Worm (Caenorhabditis elegans) whole organism, L2 larva: ENCODE results near the gene zhit-1.

ENCODE experiments used
- C34F6.9 ChIP-seq: fragments of 150-350 bp; optimal IDR thresholded peaks from 2 replicates; lab custom pipeline; 2014; ENCODE audit warnings: missing biosample characterization, missing genetic modification characterization
- F13H6.1 ChIP-seq: sonication (generic microtip); optimal IDR thresholded peaks from 2 replicates; lab custom pipeline; 2016; ENCODE audit warnings: missing genetic modification characterization, missing compliant biosample characterization
- Y55F3AM.14 ChIP-seq: fragments of 200-800 bp; sonication (Bioruptor generic); optimal IDR thresholded peaks from 2 replicates; lab custom pipeline; 2018; ENCODE audit warnings: mild to moderate bottlenecking, missing genetic modification characterization, missing compliant biosample characterization
- ZK546.5 ChIP-seq: sonication (generic microtip); optimal IDR thresholded peaks from 2 replicates; lab custom pipeline; 2017; ENCODE audit warnings: missing biosample characterization, missing genetic modification characterization
- alr-1 ChIP-seq: fragments of 150-350 bp; optimal IDR thresholded peaks from 2 replicates; lab custom pipeline; 2014; ENCODE audit warnings: missing biosample characterization, missing genetic modification characterization
- ama-1 ChIP-seq: fragments of 150-350 bp; optimal IDR thresholded peaks from 2 replicates; lab custom pipeline; 2018; ENCODE audit warnings: inconsistent platforms
- blmp-1 ChIP-seq: sonication (generic microtip); optimal IDR thresholded peaks from 2 replicates; lab custom pipeline; 2017; ENCODE audit warnings: missing genetic modification characterization, mild to moderate bottlenecking, missing compliant biosample characterization, antibody characterized with exemption, moderate library complexity; ENCODE audit not compliant: insufficient read depth
- ceh-16 ChIP-seq: fragments of 150-350 bp; optimal IDR thresholded peaks from 2 replicates; lab custom pipeline; 2014; ENCODE audit warnings: missing biosample characterization, missing genetic modification characterization
- ceh-82 ChIP-seq: fragments of 150-350 bp; optimal IDR thresholded peaks from 2 replicates; lab custom pipeline; 2014; ENCODE audit warnings: missing biosample characterization, missing genetic modification characterization
- crh-2 ChIP-seq: sonication (generic microtip); optimal IDR thresholded peaks from 2 replicates; lab custom pipeline; 2017; ENCODE audit warnings: missing biosample characterization, missing genetic modification characterization
- dmd-4 ChIP-seq: sonication (generic microtip); optimal IDR thresholded peaks from 2 replicates; lab custom pipeline; 2017; ENCODE audit warnings: missing biosample characterization, missing genetic modification characterization
- egl-27 ChIP-seq: sonication (generic microtip); optimal IDR thresholded peaks from 3 replicates; lab custom pipeline; 2017; ENCODE audit warnings: missing biosample characterization, missing genetic modification reagents, missing genetic modification characterization
- elt-1 ChIP-seq: fragments of 150-350 bp; optimal IDR thresholded peaks from 2 replicates; lab custom pipeline; 2014; ENCODE audit warnings: missing biosample characterization, missing genetic modification characterization
- elt-3 ChIP-seq: sonication (generic microtip); optimal IDR thresholded peaks from 2 replicates; lab custom pipeline; 2017; ENCODE audit warnings: missing biosample characterization, missing genetic modification characterization
- fos-1 ChIP-seq: fragments of 150-350 bp; optimal IDR thresholded peaks from 2 replicates; lab custom pipeline; 2014; ENCODE audit warnings: missing biosample characterization, missing genetic modification characterization
- lin-11 ChIP-seq: fragments of 150-350 bp; sonication (generic microtip); optimal IDR thresholded peaks from 2 replicates; lab custom pipeline; 2014; ENCODE audit warnings: missing biosample characterization, missing genetic modification characterization, inconsistent platforms, mixed read lengths
- lin-13 ChIP-seq: fragments of 150-350 bp; optimal IDR thresholded peaks from 2 replicates; lab custom pipeline; 2014; ENCODE audit warnings: missing biosample characterization, missing genetic modification reagents, missing genetic modification characterization
- lin-39 ChIP-seq: fragments of 150-350 bp; optimal IDR thresholded peaks from 2 replicates; lab custom pipeline; 2014; ENCODE audit warnings: missing biosample characterization, missing genetic modification reagents, missing genetic modification characterization
- lsy-2 ChIP-seq, 2 experiments: fragments of 150-350 bp in 1 of 2; sonication (generic microtip) in 1 of 2; optimal IDR thresholded peaks; 2 replicates each; lab custom pipeline; 2014 to 2017; ENCODE audit warnings: missing biosample characterization in 2 of 2, missing genetic modification characterization in 2 of 2
- mab-5 ChIP-seq: fragments of 150-350 bp; optimal IDR thresholded peaks from 2 replicates; lab custom pipeline; 2014; ENCODE audit warnings: missing biosample characterization, missing genetic modification characterization
- mbf-1 ChIP-seq: sonication (generic microtip); optimal IDR thresholded peaks from 2 replicates; lab custom pipeline; 2017; ENCODE audit warnings: missing biosample characterization, missing genetic modification characterization
- mdl-1 ChIP-seq, 2 experiments: fragments of 150-350 bp in 1 of 2; sonication (generic microtip) in 1 of 2; optimal IDR thresholded peaks; 2 replicates each; lab custom pipeline; 2017; ENCODE audit warnings: missing biosample characterization in 2 of 2, missing genetic modification characterization in 2 of 2
- nhr-10 ChIP-seq: sonication (generic microtip); optimal IDR thresholded peaks from 2 replicates; lab custom pipeline; 2017; ENCODE audit warnings: missing biosample characterization, missing genetic modification characterization
- nhr-11 ChIP-seq: fragments of 150-350 bp; optimal IDR thresholded peaks from 2 replicates; lab custom pipeline; 2014; ENCODE audit warnings: missing biosample characterization, missing genetic modification characterization
- nhr-12 ChIP-seq: fragments of 150-350 bp; optimal IDR thresholded peaks from 2 replicates; lab custom pipeline; 2014; ENCODE audit warnings: missing biosample characterization, missing genetic modification characterization
- nhr-129 ChIP-seq: fragments of 150-350 bp; optimal IDR thresholded peaks from 2 replicates; lab custom pipeline; 2014; ENCODE audit warnings: missing biosample characterization, missing genetic modification characterization
- nhr-21 ChIP-seq: fragments of 150-350 bp; optimal IDR thresholded peaks from 2 replicates; lab custom pipeline; 2014; ENCODE audit warnings: missing biosample characterization, missing genetic modification characterization
- nhr-23 ChIP-seq: fragments of 150-350 bp; optimal IDR thresholded peaks from 2 replicates; lab custom pipeline; 2014; ENCODE audit warnings: missing biosample characterization, missing genetic modification reagents, missing genetic modification characterization
- nhr-237 ChIP-seq: fragments of 150-350 bp; optimal IDR thresholded peaks from 2 replicates; lab custom pipeline; 2014; ENCODE audit warnings: missing biosample characterization, missing genetic modification characterization
- nhr-6 ChIP-seq: fragments of 150-350 bp; optimal IDR thresholded peaks from 2 replicates; lab custom pipeline; 2014; ENCODE audit warnings: missing biosample characterization, missing genetic modification characterization
- nhr-77 ChIP-seq: fragments of 150-350 bp; optimal IDR thresholded peaks from 2 replicates; lab custom pipeline; 2014; ENCODE audit warnings: missing biosample characterization, missing genetic modification characterization
- peb-1 ChIP-seq: fragments of 150-350 bp; optimal IDR thresholded peaks from 2 replicates; lab custom pipeline; 2014; ENCODE audit warnings: missing biosample characterization, missing genetic modification characterization
- skn-1 ChIP-seq: sonication (generic microtip); optimal IDR thresholded peaks from 2 replicates; lab custom pipeline; 2017; ENCODE audit warnings: missing biosample characterization, missing genetic modification characterization
- sma-3 ChIP-seq: sonication (generic microtip); optimal IDR thresholded peaks from 2 replicates; lab custom pipeline; 2016; ENCODE audit warnings: missing genetic modification reagents, missing genetic modification characterization, missing compliant biosample characterization
- sma-9 ChIP-seq, 2 experiments: fragments of 150-350 bp in 1 of 2; sonication (generic microtip) in 1 of 2; optimal IDR thresholded peaks; 2 replicates each; lab custom pipeline; 2014 to 2016; ENCODE audit warnings: missing genetic modification characterization in 2 of 2, mild to moderate bottlenecking in 1 of 2, missing biosample characterization in 1 of 2, missing compliant biosample characterization in 1 of 2, missing genetic modification reagents in 1 of 2, moderate library complexity in 1 of 2
- snpc-4 ChIP-seq: fragments of 150-350 bp; optimal IDR thresholded peaks from 2 replicates; lab custom pipeline; 2014; ENCODE audit warnings: missing biosample characterization, missing genetic modification characterization
- unc-39 ChIP-seq: fragments of 150-350 bp; optimal IDR thresholded peaks from 2 replicates; lab custom pipeline; 2014; ENCODE audit warnings: missing biosample characterization, missing genetic modification characterization
- unc-55 ChIP-seq: fragments of 150-350 bp; sonication (generic microtip); optimal IDR thresholded peaks from 3 replicates; lab custom pipeline; 2014; ENCODE audit warnings: missing biosample characterization, missing genetic modification reagents, missing genetic modification characterization
- unc-62 ChIP-seq: fragments of 150-350 bp; optimal IDR thresholded peaks from 2 replicates; lab custom pipeline; 2014; ENCODE audit warnings: missing biosample characterization, missing genetic modification reagents, missing genetic modification characterization
- zag-1 ChIP-seq: fragments of 150-350 bp; optimal IDR thresholded peaks from 2 replicates; lab custom pipeline; 2014; ENCODE audit warnings: missing biosample characterization, missing genetic modification characterization
- ztf-1 ChIP-seq: fragments of 200-800 bp; sonication (Bioruptor generic); conservative IDR thresholded peaks from 2 replicates; pipeline ENCODE4 v1.3.6; 2022; ENCODE audit warnings: missing genetic modification characterization, missing compliant biosample characterization
- ztf-4 ChIP-seq: fragments of 150-350 bp; optimal IDR thresholded peaks from 2 replicates; lab custom pipeline; 2014; ENCODE audit warnings: missing biosample characterization, missing genetic modification characterization

Gene zhit-1

DNA sequence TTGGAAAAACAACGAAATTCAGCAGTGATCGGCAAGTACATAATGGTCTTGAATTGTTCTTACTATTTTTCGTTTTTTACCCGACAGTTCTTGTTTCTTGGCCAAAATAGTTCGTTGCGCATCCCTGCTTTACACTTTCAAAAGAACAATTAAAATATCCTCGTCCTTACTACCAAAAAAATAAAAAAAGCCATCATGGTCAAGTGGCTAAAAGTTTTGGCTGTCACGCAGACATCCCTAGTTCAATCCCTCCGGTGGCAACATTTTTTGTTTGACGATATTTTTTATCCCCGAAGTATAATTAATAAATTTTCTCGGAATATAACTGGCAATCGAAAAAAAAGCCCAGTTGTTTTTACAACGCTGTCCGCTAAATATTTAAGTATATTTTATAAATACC lies 4.5 kb downstream of the zhit-1 start:
- TF ChIP-seq sma-3 (GFP tag; lab: Kevin White, UChicago) (no peak), lin-11 (tag; lab: Kevin White, UChicago) (no peak), fos-1 (tag; lab: Kevin White, UChicago) (no peak), Y55F3AM.14 (GFP tag; lab: Kevin White, UChicago) (no peak), peb-1 (no peak), unc-62 (no peak), blmp-1 (tag; lab: Kevin White, UChicago) (no peak), nhr-11 (tag; lab: Kevin White, UChicago) (no peak), F13H6.1 (tag; lab: Kevin White, UChicago) (no peak), crh-2 (tag; lab: Kevin White, UChicago) (no peak), elt-3 (tag; lab: Kevin White, UChicago) (no peak), nhr-6 (tag; lab: Kevin White, UChicago) (no peak), ama-1 (lab: Kevin White, UChicago) (no peak), skn-1 (tag; lab: Kevin White, UChicago) (no peak), nhr-77 (tag; lab: Kevin White, UChicago) (no peak)

DNA sequence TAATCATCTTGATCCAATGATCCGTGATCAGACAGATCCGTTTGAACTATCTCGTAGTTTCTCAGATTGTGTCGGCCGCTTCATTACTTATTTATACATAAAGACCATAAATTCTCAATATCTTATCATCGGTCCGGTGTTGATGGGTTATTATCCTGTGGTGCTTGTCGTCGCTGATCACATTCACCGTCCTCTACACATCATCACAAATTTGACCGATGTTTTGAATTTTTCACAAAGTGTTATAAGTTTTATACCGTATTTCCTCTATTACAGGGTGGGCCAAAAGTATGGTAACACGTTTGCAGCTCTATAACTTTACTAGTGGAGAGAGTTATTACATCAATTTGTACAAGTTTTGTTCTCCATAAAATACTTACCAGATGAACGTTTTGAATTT lies 8.4 kb downstream of the zhit-1 start:
- no peak for TF ChIP-seq snpc-4 (tag; lab: Kevin White, UChicago)
- no peak for TF ChIP-seq elt-3 (tag; lab: Kevin White, UChicago)
- TF ChIP-seq Y55F3AM.14 (GFP tag; lab: Kevin White, UChicago): no peak
- no peak for TF ChIP-seq ztf-4

DNA sequence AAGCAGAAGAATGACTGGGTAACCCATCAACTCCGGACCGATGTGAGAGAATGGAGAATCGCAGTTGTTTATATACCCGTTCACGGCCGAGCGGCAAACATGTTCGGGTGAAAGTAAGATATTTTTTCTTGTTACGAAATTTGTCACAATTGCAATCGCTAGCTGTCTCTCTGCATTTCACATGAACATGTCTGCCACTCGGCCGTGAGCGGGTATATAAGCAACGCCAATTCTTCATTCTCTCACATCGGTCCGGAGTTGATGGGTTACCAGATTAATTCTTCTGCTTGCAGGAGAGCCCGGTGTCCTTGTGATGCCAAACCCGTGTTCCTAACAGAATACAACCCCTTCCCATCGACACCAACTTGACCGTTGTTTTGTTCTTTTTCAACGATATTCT lies 9.3 kb downstream of the zhit-1 start:
- TF ChIP-seq nhr-21 (tag; lab: Kevin White, UChicago): peak; percentile 6
- peak; percentile 90 for TF ChIP-seq nhr-129 (tag; lab: Kevin White, UChicago)
- peak in 1 of 2 experiments; percentile 24 for TF ChIP-seq lsy-2 (tag; optimal IDR thresholded peaks at IDR 0.05; lab: Kevin White, UChicago)
- TF ChIP-seq ztf-4: no peak
- peak; percentile 95 for TF ChIP-seq snpc-4 (tag; lab: Kevin White, UChicago)

DNA sequence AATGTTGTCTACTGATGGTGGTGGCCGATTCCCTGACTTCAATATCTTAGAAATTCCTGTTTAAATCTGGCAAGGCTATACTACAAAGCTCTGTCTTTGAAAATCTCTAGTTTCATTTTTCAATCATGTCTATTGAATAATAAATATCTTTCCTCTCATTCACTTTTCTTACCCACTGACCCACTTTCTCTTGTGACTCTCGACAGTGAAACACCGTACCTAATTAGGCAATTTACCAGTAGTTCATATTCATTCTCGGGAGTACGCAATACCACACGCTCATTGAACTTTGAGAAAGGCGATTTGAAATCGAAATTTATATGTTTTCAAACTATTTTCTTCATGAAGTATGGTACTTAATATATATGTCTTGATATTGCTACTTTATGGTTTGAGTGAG lies 11.5 kb downstream of the zhit-1 start, which contains the start of gene CD4.11:
CD4.11 (plus strand) TSS at position 301 of the 400 bp plus-strand sequence.
- TF ChIP-seq Y55F3AM.14 (GFP tag; lab: Kevin White, UChicago): no peak
- TF ChIP-seq crh-2 (tag; lab: Kevin White, UChicago): no peak
- TF ChIP-seq fos-1 (tag; lab: Kevin White, UChicago): no peak
- no peak for TF ChIP-seq mab-5 (tag; lab: Kevin White, UChicago)

DNA sequence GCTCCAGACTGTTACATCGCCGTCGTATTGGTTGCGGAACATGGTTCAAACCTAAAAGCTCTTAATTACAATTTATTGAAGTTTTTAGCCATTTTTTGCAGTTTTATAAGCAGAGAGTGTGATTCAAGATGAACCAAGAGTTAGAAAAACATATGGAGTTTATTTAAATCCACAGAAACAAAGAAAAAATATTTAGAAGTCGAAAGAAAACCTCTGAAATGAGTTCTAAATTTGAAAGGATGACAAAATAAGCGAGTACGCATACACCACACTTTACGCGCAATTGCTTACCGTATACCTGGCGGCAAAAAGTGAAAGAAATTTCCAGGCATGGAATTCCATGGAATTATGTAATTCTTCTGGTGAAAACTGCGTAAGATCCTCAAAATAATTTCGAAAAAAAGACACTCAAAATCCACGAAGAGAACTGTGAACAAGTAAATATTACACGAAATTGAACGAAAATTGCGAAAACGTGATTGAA lies 12.0 kb downstream of the zhit-1 start, which contains the start of gene pas-6:
pas-6 (minus strand) TSS at position 51 of the 484 bp plus-strand sequence.
- TF ChIP-seq sma-9 (GFP tag; optimal IDR thresholded peaks at IDR 0.05; lab: Kevin White, UChicago): no peak
- no peak for TF ChIP-seq sma-9 (tag; optimal IDR thresholded peaks at IDR 0.05; lab: Kevin White, UChicago)
- no peak for TF ChIP-seq lin-11 (tag; lab: Kevin White, UChicago)
- no peak for TF ChIP-seq unc-62
- TF ChIP-seq ztf-1: no peak
- no peak for TF ChIP-seq Y55F3AM.14 (GFP tag; lab: Kevin White, UChicago)
- no peak for TF ChIP-seq nhr-11 (tag; lab: Kevin White, UChicago)
- no peak for TF ChIP-seq fos-1 (tag; lab: Kevin White, UChicago)
- no peak for TF ChIP-seq elt-1 (tag; lab: Kevin White, UChicago)
- no peak for TF ChIP-seq peb-1
- no peak for TF ChIP-seq nhr-237 (tag; lab: Kevin White, UChicago)
- TF ChIP-seq lin-39 (tag; lab: Kevin White, UChicago): no peak
- peak; percentile 62 for TF ChIP-seq unc-55 (GFP tag; lab: Kevin White, UChicago)
- no peak for TF ChIP-seq nhr-77 (tag; lab: Kevin White, UChicago)
- no peak for TF ChIP-seq dmd-4 (tag; lab: Kevin White, UChicago)
- no peak for TF ChIP-seq unc-39 (tag; lab: Kevin White, UChicago)
- no peak for TF ChIP-seq F13H6.1 (tag; lab: Kevin White, UChicago)
- TF ChIP-seq nhr-6 (tag; lab: Kevin White, UChicago): no peak
- no peak for TF ChIP-seq egl-27 (tag; lab: Kevin White, UChicago)
- TF ChIP-seq alr-1 (tag; lab: Kevin White, UChicago): no peak
- TF ChIP-seq lsy-2 (tag; optimal IDR thresholded peaks at IDR 0.05; lab: Kevin White, UChicago): peak; percentile 88 to 98
- no peak for TF ChIP-seq snpc-4 (tag; lab: Kevin White, UChicago)
- TF ChIP-seq nhr-23 (tag; lab: Kevin White, UChicago): no peak
- no peak for TF ChIP-seq ZK546.5 (tag; lab: Kevin White, UChicago)
- TF ChIP-seq nhr-12 (tag; lab: Kevin White, UChicago): no peak
- no peak for TF ChIP-seq nhr-10 (tag; lab: Kevin White, UChicago)
- TF ChIP-seq ceh-82: no peak
- TF ChIP-seq skn-1 (tag; lab: Kevin White, UChicago): peak; percentile 64
- TF ChIP-seq sma-3 (GFP tag; lab: Kevin White, UChicago): no peak
- TF ChIP-seq ztf-4: no peak
- no peak for TF ChIP-seq mbf-1 (tag; lab: Kevin White, UChicago)
- TF ChIP-seq mab-5 (tag; lab: Kevin White, UChicago): no peak
- TF ChIP-seq nhr-21 (tag; lab: Kevin White, UChicago): no peak
- TF ChIP-seq ceh-16: no peak
- TF ChIP-seq mdl-1 (tag; optimal IDR thresholded peaks at IDR 0.05; lab: Kevin White, UChicago): no peak
- no peak for TF ChIP-seq zag-1 (tag; lab: Kevin White, UChicago)
- TF ChIP-seq lin-13: no peak
- TF ChIP-seq C34F6.9 (tag; lab: Kevin White, UChicago): peak; percentile 49
